Fruit fly (Drosophila melanogaster) whole organism, prepupa: Measurements from ENCODE around the gene ACXD.

ENCODE experiments used
- Blimp-1 ChIP-seq: fragments of 200-800 bp; sonication (Bioruptor generic); optimal IDR thresholded peaks from 3 replicates; lab custom pipeline; 2017; ENCODE audit warnings: missing biosample characterization, missing genetic modification characterization, mild to moderate bottlenecking, moderate library complexity, missing genetic modification reagents
- CG11294 ChIP-seq: fragments of 200-800 bp; sonication (Bioruptor generic); IDR thresholded peaks from 2 replicates; pipeline ENCODE4 v1.3.6; 2022; ENCODE audit warnings: missing biosample characterization, missing genetic modification characterization
- CG11762 ChIP-seq: fragments of 200-800 bp; sonication (Bioruptor generic); optimal IDR thresholded peaks from 3 replicates; lab custom pipeline; 2016; ENCODE audit warnings: missing biosample characterization, missing genetic modification characterization; ENCODE audit not compliant: insufficient read depth
- CG15336 ChIP-seq: fragments of 200-800 bp; sonication (Bioruptor generic); IDR thresholded peaks from 2 replicates; pipeline ENCODE4 v1.3.6; 2022; ENCODE audit warnings: missing biosample characterization, missing genetic modification characterization
- CG1621 ChIP-seq: fragments of 200-800 bp; sonication (Bioruptor generic); optimal IDR thresholded peaks from 3 replicates; lab custom pipeline; 2018; ENCODE audit warnings: missing biosample characterization, mild to moderate bottlenecking, missing genetic modification characterization
- CG3032 ChIP-seq: fragments of 200-800 bp; optimal IDR thresholded peaks from 2 replicates; lab custom pipeline; 2019; ENCODE audit warnings: missing biosample characterization, mild to moderate bottlenecking, missing genetic modification characterization, moderate library complexity
- CG32006 ChIP-seq: fragments of 200-800 bp; sonication (Bioruptor generic); optimal IDR thresholded peaks from 3 replicates; lab custom pipeline; 2017; ENCODE audit warnings: missing biosample characterization, mild to moderate bottlenecking, missing genetic modification characterization
- CG34406 ChIP-seq: fragments of 200-800 bp; sonication (Bioruptor generic); optimal IDR thresholded peaks from 3 replicates; lab custom pipeline; 2016; ENCODE audit warnings: missing biosample characterization, missing genetic modification characterization
- CG3919 ChIP-seq: fragments of 200-800 bp; sonication (Bioruptor generic); optimal IDR thresholded peaks from 3 replicates; lab custom pipeline; 2016; ENCODE audit warnings: missing biosample characterization, missing genetic modification characterization
- CG4318 ChIP-seq: fragments of 200-800 bp; sonication (Bioruptor generic); optimal IDR thresholded peaks from 3 replicates; lab custom pipeline; 2017; ENCODE audit warnings: missing biosample characterization, mild to moderate bottlenecking, missing genetic modification characterization
- CG6163 ChIP-seq: fragments of 200-800 bp; sonication (Bioruptor generic); IDR thresholded peaks from 3 replicates; pipeline ENCODE4 v1.3.6; 2022; ENCODE audit warnings: missing biosample characterization, missing genetic modification characterization
- CG6276 ChIP-seq: fragments of 200-800 bp; sonication (Bioruptor generic); optimal IDR thresholded peaks from 2 replicates; lab custom pipeline; 2017; ENCODE audit warnings: missing biosample characterization, mild to moderate bottlenecking, missing genetic modification characterization
- CG6808 ChIP-seq: fragments of 200-800 bp; sonication (Bioruptor generic); optimal IDR thresholded peaks from 3 replicates; lab custom pipeline; 2017; ENCODE audit warnings: missing biosample characterization, missing genetic modification characterization, mild to moderate bottlenecking, moderate library complexity, missing genetic modification reagents
- CG6854 ChIP-seq: fragments of 200-800 bp; sonication (Bioruptor generic); optimal IDR thresholded peaks from 2 replicates; lab custom pipeline; 2017; ENCODE audit warnings: missing biosample characterization, mild to moderate bottlenecking, missing genetic modification characterization
- CG7368 ChIP-seq: fragments of 200-800 bp; sonication (Bioruptor generic); optimal IDR thresholded peaks from 3 replicates; lab custom pipeline; 2016; ENCODE audit warnings: missing biosample characterization, missing genetic modification characterization
- CG8119 ChIP-seq: fragments of 200-800 bp; sonication (Bioruptor generic); IDR thresholded peaks from 3 replicates; pipeline ENCODE4 v1.3.6; 2022; ENCODE audit warnings: missing biosample characterization, missing genetic modification characterization
- CG8319 ChIP-seq: fragments of 200-800 bp; sonication (Bioruptor generic); optimal IDR thresholded peaks from 3 replicates; lab custom pipeline; 2016; ENCODE audit warnings: missing biosample characterization, missing genetic modification characterization
- CG8632 ChIP-seq: fragments of 200-800 bp; sonication (Bioruptor generic); optimal IDR thresholded peaks from 3 replicates; lab custom pipeline; 2016; ENCODE audit warnings: missing biosample characterization, missing genetic modification characterization
- CG9139 ChIP-seq: fragments of 200-800 bp; sonication (Bioruptor generic); optimal IDR thresholded peaks from 3 replicates; lab custom pipeline; 2017; ENCODE audit warnings: missing biosample characterization, mild to moderate bottlenecking, missing genetic modification characterization
- Eip78C ChIP-seq: fragments of 200-800 bp; sonication (Bioruptor generic); peaks from one replicate; lab custom pipeline; 2016; ENCODE audit warnings: missing biosample characterization, missing genetic modification characterization
- Eip93F ChIP-seq: fragments of 200-800 bp; sonication (Bioruptor generic); optimal IDR thresholded peaks from 2 replicates; lab custom pipeline; 2016; ENCODE audit warnings: missing biosample characterization, mild to moderate bottlenecking, missing genetic modification characterization
- Ets21C ChIP-seq: fragments of 200-800 bp; sonication (Bioruptor generic); optimal IDR thresholded peaks from 3 replicates; lab custom pipeline; 2016; ENCODE audit warnings: missing biosample characterization, missing genetic modification characterization
- Ets96B ChIP-seq: fragments of 200-800 bp; optimal IDR thresholded peaks from 2 replicates; lab custom pipeline; 2019; ENCODE audit warnings: missing biosample characterization, mild to moderate bottlenecking, missing genetic modification characterization, moderate library complexity
- Gug ChIP-seq: fragments of 200-800 bp; sonication (Bioruptor generic); IDR thresholded peaks from 2 replicates; pipeline ENCODE4 v1.3.6; 2022; ENCODE audit warnings: missing biosample characterization, missing genetic modification characterization
- Hr39 ChIP-seq: fragments of 200-800 bp; sonication (Bioruptor generic); optimal IDR thresholded peaks from 2 replicates; lab custom pipeline; 2016; ENCODE audit warnings: missing biosample characterization, missing genetic modification characterization
- Lpt ChIP-seq: fragments of 200-800 bp; sonication (Bioruptor generic); optimal IDR thresholded peaks from 3 replicates; lab custom pipeline; 2016; ENCODE audit warnings: missing biosample characterization, missing genetic modification characterization
- OdsH ChIP-seq: fragments of 200-800 bp; sonication (Bioruptor generic); optimal IDR thresholded peaks from 3 replicates; lab custom pipeline; 2016; ENCODE audit warnings: missing biosample characterization, missing genetic modification characterization
- Smox ChIP-seq: fragments of 200-800 bp; sonication (Bioruptor generic); optimal IDR thresholded peaks from 3 replicates; lab custom pipeline; 2016; ENCODE audit warnings: missing biosample characterization, missing genetic modification characterization
- Sox102F ChIP-seq: fragments of 200-800 bp; sonication (Bioruptor generic); optimal IDR thresholded peaks from 2 replicates; lab custom pipeline; 2016; ENCODE audit warnings: missing biosample characterization, mild to moderate bottlenecking, missing genetic modification characterization
- Sox14 ChIP-seq: fragments of 200-800 bp; sonication (Bioruptor generic); optimal IDR thresholded peaks from 3 replicates; lab custom pipeline; 2016; ENCODE audit warnings: missing biosample characterization, missing genetic modification characterization
- Sox15 ChIP-seq: fragments of 200-800 bp; sonication (Bioruptor generic); optimal IDR thresholded peaks from 3 replicates; lab custom pipeline; 2016; ENCODE audit warnings: missing biosample characterization, missing genetic modification characterization
- achi ChIP-seq: fragments of 200-800 bp; sonication (Bioruptor generic); optimal IDR thresholded peaks from 3 replicates; lab custom pipeline; 2016; ENCODE audit warnings: missing biosample characterization, missing genetic modification characterization
- acj6 ChIP-seq: fragments of 200-800 bp; sonication (Bioruptor generic); optimal IDR thresholded peaks from 3 replicates; lab custom pipeline; 2016; ENCODE audit warnings: missing biosample characterization, missing genetic modification characterization
- cyc ChIP-seq: fragments of 200-800 bp; sonication (Bioruptor generic); optimal IDR thresholded peaks from 3 replicates; lab custom pipeline; 2016; ENCODE audit warnings: missing biosample characterization, missing genetic modification characterization
- dsx ChIP-seq: fragments of 200-800 bp; optimal IDR thresholded peaks from 3 replicates; lab custom pipeline; 2019; ENCODE audit warnings: missing biosample characterization, mild to moderate bottlenecking, missing genetic modification characterization, moderate library complexity; ENCODE audit not compliant: poor library complexity, severe bottlenecking
- eg ChIP-seq: fragments of 200-800 bp; sonication (Bioruptor generic); IDR thresholded peaks from 3 replicates; pipeline ENCODE4 v1.3.6; 2022; ENCODE audit warnings: missing biosample characterization, missing genetic modification characterization
- esn ChIP-seq: fragments of 200-800 bp; sonication (Bioruptor generic); optimal IDR thresholded peaks from 2 replicates; lab custom pipeline; 2016; ENCODE audit warnings: missing biosample characterization, mild to moderate bottlenecking, missing genetic modification characterization, moderate library complexity
- fd59A ChIP-seq: fragments of 200-800 bp; sonication (Bioruptor generic); optimal IDR thresholded peaks from 2 replicates; lab custom pipeline; 2017; ENCODE audit warnings: missing biosample characterization, mild to moderate bottlenecking, missing genetic modification characterization, missing genetic modification reagents
- lz ChIP-seq: fragments of 200-800 bp; sonication (Bioruptor generic); optimal IDR thresholded peaks from 3 replicates; lab custom pipeline; 2016; ENCODE audit warnings: missing biosample characterization, missing genetic modification characterization
- net ChIP-seq: fragments of 200-800 bp; sonication (Bioruptor generic); optimal IDR thresholded peaks from 3 replicates; lab custom pipeline; 2016; ENCODE audit warnings: missing biosample characterization, missing genetic modification characterization
- salr ChIP-seq, 2 experiments: fragments of 200-800 bp; sonication (Bioruptor generic); optimal IDR thresholded peaks; 3 replicates each; lab custom pipeline; 2016 to 2018; ENCODE audit warnings: missing biosample characterization in 2 of 2, missing genetic modification characterization in 2 of 2, mild to moderate bottlenecking in 1 of 2
- spab ChIP-seq: fragments of 200-800 bp; sonication (Bioruptor generic); optimal IDR thresholded peaks from 2 replicates; lab custom pipeline; 2017; ENCODE audit warnings: missing biosample characterization, mild to moderate bottlenecking, missing genetic modification characterization, missing genetic modification reagents
- ss ChIP-seq, 2 experiments: fragments of 200-800 bp; sonication (Bioruptor generic); optimal IDR thresholded peaks; 2 replicates in 1 of 2; 3 replicates in 1 of 2; lab custom pipeline; 2017 to 2018; ENCODE audit warnings: mild to moderate bottlenecking in 2 of 2, missing biosample characterization in 2 of 2, missing genetic modification characterization in 2 of 2, moderate library complexity in 1 of 2
- svp ChIP-seq: fragments of 200-800 bp; sonication (Bioruptor generic); peaks from one replicate; lab custom pipeline; 2016; ENCODE audit warnings: missing biosample characterization, missing genetic modification characterization
- topi ChIP-seq: fragments of 200-800 bp; sonication (Bioruptor generic); optimal IDR thresholded peaks from 3 replicates; lab custom pipeline; 2016; ENCODE audit warnings: missing biosample characterization, missing genetic modification characterization

ACXD gene

DNA sequence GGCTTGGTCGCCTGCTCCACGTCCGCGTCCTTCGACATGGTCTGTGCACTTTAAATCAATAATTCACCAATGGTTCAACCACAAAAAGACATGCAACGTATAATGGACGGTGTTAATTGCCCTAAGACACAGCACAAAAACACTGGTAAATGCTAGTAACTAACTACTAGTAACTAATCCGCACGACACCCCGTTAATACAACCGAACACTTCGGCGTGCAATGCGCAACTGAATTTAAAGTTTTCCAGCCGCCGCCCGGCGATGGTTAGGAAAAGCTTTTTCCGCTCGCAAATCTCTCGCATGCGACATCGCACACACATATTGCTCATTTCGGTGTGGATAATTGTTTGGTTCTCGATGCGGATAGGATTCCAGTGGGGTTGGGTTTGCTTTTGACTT, 18.4 kb downstream of the ACXD start:
- TF ChIP-seq eg, result peak; percentile 51; the same call in 2 of the 3 replicates
- TF ChIP-seq CG8119 (GFP tag; lab: Robert Waterston, UW), result peak; percentile 11; the same call in 1 of the 3 replicates
- peak; percentile 20; the same call in 1 of the 2 replicates for TF ChIP-seq CG15336 (GFP tag; lab: Robert Waterston, UW)
- TF ChIP-seq Eip93F, result no peak
- no peak for TF ChIP-seq Gug (GFP tag; lab: Robert Waterston, UW)
- TF ChIP-seq, all 60 proteins: peak for 3

DNA sequence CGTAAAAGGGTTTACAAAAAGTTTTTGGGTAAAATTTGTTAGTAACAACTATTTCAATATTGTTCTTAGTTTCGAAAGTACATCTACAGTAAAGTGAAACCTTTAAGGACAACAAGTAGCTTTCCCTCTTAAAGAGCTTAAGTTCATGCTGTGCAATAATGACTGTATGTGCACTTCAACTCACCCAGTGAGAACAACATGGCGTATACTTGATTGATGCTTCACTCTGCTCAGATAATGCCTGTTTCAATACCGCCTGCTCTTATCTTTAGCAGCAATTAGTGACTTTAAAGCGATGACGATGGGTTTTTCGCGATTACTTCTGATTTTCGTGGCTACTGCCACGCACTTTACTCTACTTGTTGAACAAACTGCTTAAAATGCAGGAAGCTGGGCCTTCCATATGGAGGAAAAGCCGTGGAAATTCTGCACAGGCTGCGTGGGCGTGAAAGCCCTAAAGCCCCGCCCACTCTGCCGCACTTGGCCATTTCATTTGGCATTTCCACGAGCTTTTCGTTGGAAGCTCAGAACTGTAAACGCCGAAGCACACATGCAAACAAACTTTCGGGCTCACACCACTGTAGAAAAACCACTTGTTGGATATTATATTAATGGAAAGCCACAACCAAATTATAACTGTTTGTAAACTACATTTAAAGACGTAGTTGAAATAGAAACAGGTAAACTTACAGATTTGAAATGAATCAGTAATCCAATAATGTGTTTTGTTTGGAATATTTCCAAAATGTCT, 19.2 kb downstream of the ACXD start:
- TF ChIP-seq Sox15 (GFP tag; lab: Kevin White, UChicago) (no peak), CG8119 (GFP tag; lab: Robert Waterston, UW) (no peak), CG11762 (no peak), CG7368 (no peak), CG6163 (0 out of 3 replicates have a peak, but pooled peaks have one; percentile 6), net (no peak), Eip78C (GFP tag; lab: Kevin White, UChicago) (peak; percentile 64), Eip93F (no peak), esn (GFP tag; lab: Kevin White, UChicago) (no peak), salr (GFP tag; optimal IDR thresholded peaks at IDR 0.05; lab: Kevin White, UChicago) (no peak), ss (GFP tag; optimal IDR thresholded peaks at IDR 0.05; lab: Kevin White, UChicago) (no peak), svp (peak; percentile 80), CG8632 (GFP tag; lab: Kevin White, UChicago) (no peak), Sox14 (GFP tag; lab: Kevin White, UChicago) (no peak), eg (no peak), CG6808 (GFP tag; lab: Kevin White, UChicago) (no peak), CG11294 (GFP tag; lab: Robert Waterston, UW) (no peak), acj6 (no peak), achi (GFP tag; lab: Kevin White, UChicago) (no peak), CG6854 (GFP tag; lab: Kevin White, UChicago) (no peak), CG32006 (GFP tag; lab: Kevin White, UChicago) (peak; percentile 46), CG8319 (GFP tag; lab: Kevin White, UChicago) (no peak)

DNA sequence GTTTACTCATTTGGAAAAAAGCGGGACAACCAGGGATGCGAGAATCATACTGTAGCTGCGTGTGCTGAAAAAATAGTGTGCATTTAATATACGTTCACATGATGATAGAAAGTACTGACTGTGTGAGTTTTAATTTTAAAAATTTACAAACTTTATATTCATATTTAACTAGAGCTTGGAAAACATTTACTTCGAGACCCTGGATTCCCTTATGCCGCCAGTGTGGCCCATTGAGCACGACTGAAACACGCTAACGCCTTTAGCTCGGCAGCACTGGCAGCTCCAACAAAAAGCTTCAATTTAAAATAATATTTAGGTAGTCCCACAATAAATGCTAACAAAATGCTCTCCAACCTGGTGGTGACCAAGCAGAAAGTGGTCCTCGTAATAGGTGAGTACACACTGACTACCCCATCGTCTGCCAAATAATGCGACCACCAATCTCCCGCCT, 20.0 kb downstream of the ACXD start, which contains the start of the genes CG1275 and Elp5:
TSS of gene CG1275 (minus strand) at position 12 of the 451 bp plus-strand sequence.
TSS of gene Elp5 (plus strand) at position 45 of the 451 bp plus-strand sequence.
- peak; percentile 98 for TF ChIP-seq CG1621
- peak; percentile 99 for TF ChIP-seq CG3032 (tag; lab: Kevin White, UChicago)
- peak; percentile 100 for TF ChIP-seq svp
- peak; percentile 99 for TF ChIP-seq Hr39 (GFP tag; lab: Kevin White, UChicago)
- peak; percentile 95 for TF ChIP-seq Eip93F
- TF ChIP-seq ss (GFP tag; optimal IDR thresholded peaks at IDR 0.05; lab: Kevin White, UChicago), result peak; percentile 95 to 99
- TF ChIP-seq CG4318, result peak; percentile 98
- TF ChIP-seq Lpt (GFP tag; lab: Kevin White, UChicago), result peak; percentile 99
- peak; percentile 98 for TF ChIP-seq fd59A (GFP tag; lab: Kevin White, UChicago)
- peak; percentile 99 for TF ChIP-seq lz (GFP tag; lab: Kevin White, UChicago)
- TF ChIP-seq CG3919 (GFP tag; lab: Kevin White, UChicago), result peak; percentile 98
- TF ChIP-seq dsx (GFP tag; lab: Kevin White, UChicago), result peak; percentile 97
- peak; percentile 99 for TF ChIP-seq OdsH
- TF ChIP-seq cyc (GFP tag; lab: Kevin White, UChicago), result peak; percentile 98
- TF ChIP-seq CG8632 (GFP tag; lab: Kevin White, UChicago), result peak; percentile 98
- peak; percentile 92 for TF ChIP-seq CG7368
- peak; percentile 99 for TF ChIP-seq Sox14 (GFP tag; lab: Kevin White, UChicago)
- peak; percentile 98 for TF ChIP-seq Ets21C
- peak; percentile 98 for TF ChIP-seq CG34406
- TF ChIP-seq spab (GFP tag; lab: Kevin White, UChicago), result peak; percentile 95
- peak; percentile 99 for TF ChIP-seq Sox102F (GFP tag; lab: Kevin White, UChicago)
- TF ChIP-seq CG6808 (GFP tag; lab: Kevin White, UChicago), result peak; percentile 100
- TF ChIP-seq Ets96B (tag; lab: Kevin White, UChicago), result peak; percentile 96
- peak; percentile 98 for TF ChIP-seq topi
- peak; percentile 98 for TF ChIP-seq Smox (GFP tag; lab: Kevin White, UChicago)
- TF ChIP-seq CG9139 (GFP tag; lab: Kevin White, UChicago), result peak; percentile 97
- TF ChIP-seq eg, result peak; percentile 100
- peak; percentile 99 for TF ChIP-seq net
- peak; percentile 95 for TF ChIP-seq CG6854 (GFP tag; lab: Kevin White, UChicago)
- peak; percentile 99 for TF ChIP-seq esn (GFP tag; lab: Kevin White, UChicago)
- peak; percentile 95 for TF ChIP-seq Blimp-1 (GFP tag; lab: Kevin White, UChicago)
- peak; percentile 95 for TF ChIP-seq CG6276 (GFP tag; lab: Kevin White, UChicago)
